Fruit fly (Drosophila melanogaster) whole organism, embryonic: ENCODE measurements around the gene TotA.

Experiments used
- CG4730 ChIP-seq: fragments of 200-800 bp; sonication (Bioruptor generic); IDR thresholded peaks from 2 replicates; pipeline ENCODE4 v1.3.6; 2022; ENCODE audit warnings: missing biosample characterization, missing genetic modification characterization
- lola ChIP-seq, 3 experiments: fragments of >200 bp in 2 of 3; fragments of 200-800 bp in 1 of 3; sonication (Bioruptor generic) in 1 of 3; optimal IDR thresholded peaks; 2 replicates each; lab custom pipeline; 2017 to 2019; ENCODE audit warnings: missing biosample characterization in 3 of 3, missing genetic modification characterization in 3 of 3, mild to moderate bottlenecking in 1 of 3, moderate library complexity in 1 of 3
- scrt ChIP-seq: fragments of 200-800 bp; sonication (Bioruptor generic); optimal IDR thresholded peaks from 2 replicates; lab custom pipeline; 2018; ENCODE audit warnings: missing biosample characterization, mild to moderate bottlenecking, missing genetic modification characterization, moderate library complexity

DNA sequence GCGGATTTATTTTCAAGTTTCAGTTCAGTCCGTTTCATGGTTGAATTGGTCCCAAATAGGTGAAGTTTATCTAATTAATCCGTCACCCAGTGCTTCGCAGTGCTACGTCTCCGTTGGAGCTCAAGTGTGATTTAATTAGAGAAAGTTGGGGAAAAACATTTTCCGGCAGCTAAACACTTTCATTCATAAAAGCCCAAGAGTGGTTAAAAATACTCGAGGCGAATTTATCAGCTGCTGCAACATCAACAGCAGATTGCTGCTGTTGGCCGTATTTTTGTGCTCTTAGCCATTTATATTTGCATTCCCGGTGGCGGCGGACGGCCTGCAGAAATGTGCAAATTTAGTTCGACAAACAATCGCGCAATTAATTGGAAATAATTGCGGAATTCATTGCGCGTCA is 30.8 kb downstream of the TotA start, which contains the start of gene Grik:
- TF ChIP-seq scrt (no peak), CG4730 (GFP tag; lab: Robert Waterston, UW) (no peak), lola (GFP tag; optimal IDR thresholded peaks at IDR 0.05; lab: Kevin White, UChicago) (no peak)
